Worm (Caenorhabditis elegans) whole organism, young adult: Measurements from ENCODE around the gene srxa-12.

ENCODE experiments used
- K12H6.12 ChIP-seq: fragments of 200-800 bp; sonication (Bioruptor generic); optimal IDR thresholded peaks from 2 replicates; lab custom pipeline; 2018; ENCODE audit warnings: mild to moderate bottlenecking, missing genetic modification characterization, missing compliant biosample characterization
- atf-7 ChIP-seq: sonication (generic microtip); optimal IDR thresholded peaks from 2 replicates; lab custom pipeline; 2017; ENCODE audit warnings: mild to moderate bottlenecking, missing genetic modification characterization, missing compliant biosample characterization
- dpl-1 ChIP-seq: fragments of 150-350 bp; optimal IDR thresholded peaks from 2 replicates; lab custom pipeline; 2014; ENCODE audit warnings: missing biosample characterization, missing genetic modification reagents, missing genetic modification characterization
- hlh-12 ChIP-seq: sonication (generic microtip); optimal IDR thresholded peaks from 2 replicates; lab custom pipeline; 2016; ENCODE audit warnings: missing genetic modification characterization, missing compliant biosample characterization
- hmg-1.2 ChIP-seq: fragments of 200-800 bp; sonication (Bioruptor generic); IDR thresholded peaks from 2 replicates; pipeline ENCODE4 v1.3.6; 2022; ENCODE audit warnings: missing genetic modification reagents, missing genetic modification characterization, missing compliant biosample characterization
- let-607 ChIP-seq, 2 experiments: fragments of 200-800 bp in 1 of 2; sonication (Bioruptor generic) in 1 of 2; sonication (generic microtip) in 1 of 2; optimal IDR thresholded peaks; 2 replicates each; lab custom pipeline; 2016 to 2018; ENCODE audit warnings: mild to moderate bottlenecking in 2 of 2, missing compliant biosample characterization in 2 of 2, missing genetic modification characterization in 2 of 2, moderate library complexity in 2 of 2, missing genotype in 1 of 2
- lsy-27 ChIP-seq: sonication (generic microtip); optimal IDR thresholded peaks from 2 replicates; lab custom pipeline; 2017; ENCODE audit warnings: missing genetic modification characterization, mild to moderate bottlenecking, missing compliant biosample characterization, antibody characterized with exemption, missing genotype, borderline replicate concordance; ENCODE audit not compliant: insufficient read depth
- nhr-90 ChIP-seq: sonication (generic microtip); optimal IDR thresholded peaks from 2 replicates; lab custom pipeline; 2016; ENCODE audit warnings: missing genotype, mild to moderate bottlenecking, missing genetic modification characterization, missing compliant biosample characterization
- rec-8 ChIP-seq, 2 experiments: sonication (generic microtip); optimal IDR thresholded peaks; 2 replicates each; lab custom pipeline; 2016; ENCODE audit warnings: mild to moderate bottlenecking in 2 of 2, missing genetic modification characterization in 2 of 2, missing genetic modification reagents in 2 of 2, missing genotype in 2 of 2, missing biosample characterization in 1 of 2, missing compliant biosample characterization in 1 of 2, moderate library complexity in 1 of 2
- snpc-1.1 ChIP-seq: sonication (generic microtip); optimal IDR thresholded peaks from 2 replicates; lab custom pipeline; 2017; ENCODE audit warnings: missing genetic modification characterization, mild to moderate bottlenecking, missing compliant biosample characterization, antibody characterized with exemption, moderate library complexity, missing genotype, missing genetic modification reagents; ENCODE audit not compliant: insufficient read depth
- tbp1 ChIP-seq: fragments of 200-800 bp; sonication (Bioruptor generic); optimal IDR thresholded peaks from 2 replicates; lab custom pipeline; 2018; ENCODE audit warnings: mild to moderate bottlenecking, missing genetic modification characterization, missing compliant biosample characterization
- unc-130 ChIP-seq: sonication (generic microtip); optimal IDR thresholded peaks from 2 replicates; lab custom pipeline; 2016; ENCODE audit warnings: missing genetic modification reagents, missing genetic modification characterization, missing compliant biosample characterization
- unc-62 ChIP-seq: fragments of 150-350 bp; optimal IDR thresholded peaks from 2 replicates; lab custom pipeline; 2014; ENCODE audit warnings: missing biosample characterization, missing genetic modification reagents, missing genetic modification characterization

DNA sequence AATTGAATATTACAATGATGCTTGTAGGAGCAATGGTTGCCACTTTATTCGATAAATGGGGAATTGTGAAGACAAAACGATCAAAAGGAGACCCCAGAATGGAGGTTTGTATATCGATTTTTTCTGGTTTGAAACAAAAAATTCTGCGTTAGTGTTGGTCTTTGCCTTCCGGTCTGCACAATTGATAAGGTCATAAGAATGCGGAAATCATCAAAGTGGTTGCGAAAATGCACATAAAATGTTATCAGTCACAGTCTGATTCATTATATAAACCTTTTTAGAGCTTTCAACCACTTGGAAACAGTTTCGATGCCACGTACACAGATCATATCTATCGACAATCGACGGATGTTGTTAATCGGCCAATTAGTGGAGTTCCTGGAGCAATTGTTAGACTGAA is 32.9 kb upstream of the srxa-12 start:
- TF ChIP-seq hlh-12 (no peak), hmg-1.2 (GFP tag; lab: Robert Waterston, UW) (no peak), snpc-1.1 (tag; lab: Kevin White, UChicago) (no peak), nhr-90 (tag; lab: Kevin White, UChicago) (no peak), K12H6.12 (no peak), atf-7 (tag; lab: Kevin White, UChicago) (no peak), tbp1 (no peak), dpl-1 (no peak), unc-130 (no peak), rec-8 (tag; optimal IDR thresholded peaks at IDR 0.05; lab: Kevin White, UChicago) (no peak), lsy-27 (tag; lab: Kevin White, UChicago) (no peak), let-607 (tag; optimal IDR thresholded peaks at IDR 0.05; lab: Kevin White, UChicago) (no peak), unc-62 (GFP tag; lab: Kevin White, UChicago) (no peak)
